Worm (Caenorhabditis elegans) whole organism, L1 larva: ENCODE data around the gene nphp-1.

Source experiments
- nhr-12 ChIP-seq: sonication (generic microtip); optimal IDR thresholded peaks from 2 replicates; lab custom pipeline; 2017; ENCODE audit warnings: missing biosample characterization, missing genetic modification characterization
- nhr-76 ChIP-seq: sonication (generic microtip); optimal IDR thresholded peaks from 2 replicates; lab custom pipeline; 2017; ENCODE audit warnings: missing biosample characterization, missing genetic modification characterization

- TF ChIP-seq nhr-76 (tag; lab: Kevin White, UChicago) (no peak), nhr-12 (no peak)
These were observed 4.3 kb upstream of the nphp-1 start for ce11 chrII:10656395-10656794.
